Worm (Caenorhabditis elegans) whole organism, L1 larva: ENCODE results near the gene Y60C6A.3.
"Not testable (repeated sequence)": the region's sequence is repeated elsewhere in the genome, so short reads cannot be mapped to it uniquely, and the experiment has no call there.

Experiments
- C16A3.4 ChIP-seq: fragments of 150-350 bp; optimal IDR thresholded peaks from 2 replicates; lab custom pipeline; 2014; ENCODE audit warnings: missing biosample characterization, missing genetic modification characterization
- F16B12.6 ChIP-seq: fragments of 150-350 bp; optimal IDR thresholded peaks from 2 replicates; lab custom pipeline; 2014; ENCODE audit warnings: missing biosample characterization, missing genetic modification characterization
- aha-1 ChIP-seq: fragments of 150-350 bp; optimal IDR thresholded peaks from 2 replicates; lab custom pipeline; 2014; ENCODE audit warnings: missing biosample characterization, missing genetic modification characterization
- alr-1 ChIP-seq: fragments of 200-800 bp; sonication (Bioruptor generic); optimal IDR thresholded peaks from 2 replicates; lab custom pipeline; 2018; ENCODE audit warnings: borderline replicate concordance, mild to moderate bottlenecking, missing genetic modification characterization, missing compliant biosample characterization
- ceh-82 ChIP-seq, 3 experiments: fragments of 150-350 bp in 1 of 3; sonication (generic microtip) in 2 of 3; optimal IDR thresholded peaks; 2 replicates each; lab custom pipeline; 2014 to 2017; ENCODE audit warnings: missing biosample characterization in 3 of 3, missing genetic modification characterization in 3 of 3
- ces-1 ChIP-seq: fragments of 150-350 bp; optimal IDR thresholded peaks from 2 replicates; lab custom pipeline; 2014; ENCODE audit warnings: missing biosample characterization, missing genetic modification reagents, missing genetic modification characterization
- dpl-1 ChIP-seq, 3 experiments: fragments of 150-350 bp in 2 of 3; sonication (generic microtip) in 1 of 3; optimal IDR thresholded peaks; 2 replicates each; lab custom pipeline; 2014 to 2017; ENCODE audit warnings: missing biosample characterization in 3 of 3, missing genetic modification characterization in 3 of 3, missing genetic modification reagents in 3 of 3
- efl-1 ChIP-seq, 4 experiments: fragments of 150-350 bp; optimal IDR thresholded peaks in 3 of 4; peaks in 1 of 4; 1 replicate in 1 of 4; 2 replicates in 3 of 4; lab custom pipeline; 2014; ENCODE audit warnings: missing biosample characterization in 2 of 4, missing genetic modification characterization in 2 of 4, missing genetic modification reagents in 2 of 4
- egl-27 ChIP-seq, 2 experiments: fragments of 150-350 bp in 1 of 2; sonication (generic microtip); optimal IDR thresholded peaks; 3 replicates each; lab custom pipeline; 2017 to 2018; ENCODE audit warnings: missing biosample characterization in 2 of 2, missing genetic modification characterization in 2 of 2, missing genetic modification reagents in 2 of 2
- elt-2 ChIP-seq: sonication (generic microtip); optimal IDR thresholded peaks from 2 replicates; lab custom pipeline; 2016; ENCODE audit warnings: missing genetic modification characterization, mild to moderate bottlenecking, inconsistent platforms, missing compliant biosample characterization, missing genetic modification reagents
- fkh-10 ChIP-seq: sonication (generic microtip); optimal IDR thresholded peaks from 2 replicates; lab custom pipeline; 2017; ENCODE audit warnings: missing biosample characterization, missing genetic modification reagents, missing genetic modification characterization
- fkh-4 ChIP-seq: sonication (generic microtip); optimal IDR thresholded peaks from 2 replicates; lab custom pipeline; 2016; ENCODE audit warnings: missing compliant biosample characterization, missing genetic modification characterization, borderline replicate concordance
- fos-1 ChIP-seq: fragments of 150-350 bp; optimal IDR thresholded peaks from 2 replicates; lab custom pipeline; 2014; ENCODE audit warnings: missing biosample characterization, missing genetic modification characterization
- hpl-2 ChIP-seq: fragments of 150-350 bp; optimal IDR thresholded peaks from 2 replicates; lab custom pipeline; 2014; ENCODE audit warnings: missing biosample characterization, missing genetic modification reagents, missing genetic modification characterization
- lin-14 ChIP-seq: fragments of 200-800 bp; sonication (Bioruptor generic); optimal IDR thresholded peaks from 2 replicates; lab custom pipeline; 2018; ENCODE audit warnings: mild to moderate bottlenecking, missing genetic modification characterization, moderate library complexity, missing compliant biosample characterization
- lin-35 ChIP-seq, 2 experiments: fragments of 150-350 bp; optimal IDR thresholded peaks; 2 replicates each; lab custom pipeline; 2014; ENCODE audit warnings: missing biosample characterization in 2 of 2, missing genetic modification characterization in 2 of 2, missing genetic modification reagents in 2 of 2
- lir-3 ChIP-seq: sonication (generic microtip); optimal IDR thresholded peaks from 2 replicates; lab custom pipeline; 2016; ENCODE audit warnings: mild to moderate bottlenecking, missing genetic modification characterization, moderate library complexity, missing compliant biosample characterization; ENCODE audit not compliant: poor library complexity
- mab-9 ChIP-seq: fragments of 200-800 bp; sonication (Bioruptor generic); IDR thresholded peaks from 2 replicates; pipeline ENCODE4 v1.3.6; 2022; ENCODE audit warnings: missing genetic modification reagents, missing genetic modification characterization, missing compliant biosample characterization
- mdl-1 ChIP-seq, 2 experiments: fragments of 150-350 bp; optimal IDR thresholded peaks; 2 replicates each; lab custom pipeline; 2014 to 2017; ENCODE audit warnings: missing biosample characterization in 2 of 2, missing genetic modification characterization in 2 of 2, inconsistent platforms in 1 of 2
- mep-1 ChIP-seq: fragments of 150-350 bp; optimal IDR thresholded peaks from 2 replicates; lab custom pipeline; 2014; ENCODE audit warnings: missing biosample characterization, missing genetic modification characterization
- nhr-11 ChIP-seq: fragments of 150-350 bp; optimal IDR thresholded peaks from 2 replicates; lab custom pipeline; 2014; ENCODE audit warnings: missing biosample characterization, missing genetic modification characterization
- nhr-20 ChIP-seq: sonication (generic microtip); optimal IDR thresholded peaks from 2 replicates; lab custom pipeline; 2016; ENCODE audit warnings: mild to moderate bottlenecking, missing genetic modification characterization, missing compliant biosample characterization
- nhr-28 ChIP-seq: fragments of 150-350 bp; optimal IDR thresholded peaks from 2 replicates; lab custom pipeline; 2014; ENCODE audit warnings: missing biosample characterization, missing genetic modification characterization
- nhr-71 ChIP-seq: sonication (generic microtip); optimal IDR thresholded peaks from 2 replicates; lab custom pipeline; 2016; ENCODE audit warnings: mild to moderate bottlenecking, missing genetic modification characterization, moderate library complexity, missing compliant biosample characterization
- pag-3 ChIP-seq: sonication (generic microtip); optimal IDR thresholded peaks from 2 replicates; lab custom pipeline; 2017; ENCODE audit warnings: missing genetic modification characterization, mild to moderate bottlenecking, missing compliant biosample characterization, antibody characterized with exemption, borderline replicate concordance; ENCODE audit not compliant: insufficient read depth
- pax-3 ChIP-seq: fragments of 200-800 bp; sonication (Bioruptor generic); optimal IDR thresholded peaks from 2 replicates; lab custom pipeline; 2018; ENCODE audit warnings: mild to moderate bottlenecking, missing genetic modification characterization, moderate library complexity, missing compliant biosample characterization
- rnt-1 ChIP-seq: sonication (generic microtip); optimal IDR thresholded peaks from 2 replicates; lab custom pipeline; 2016; ENCODE audit warnings: mild to moderate bottlenecking, missing genetic modification characterization, moderate library complexity, missing compliant biosample characterization
- skn-1 ChIP-seq: fragments of 150-350 bp; optimal IDR thresholded peaks from 2 replicates; lab custom pipeline; 2014; ENCODE audit warnings: missing biosample characterization, missing genetic modification characterization
- snpc-4 ChIP-seq: fragments of 150-350 bp; optimal IDR thresholded peaks from 2 replicates; lab custom pipeline; 2014; ENCODE audit warnings: missing biosample characterization, missing genetic modification characterization
- sox-4 ChIP-seq: sonication (generic microtip); optimal IDR thresholded peaks from 2 replicates; lab custom pipeline; 2016; ENCODE audit warnings: missing genetic modification characterization, missing compliant biosample characterization
- sptf-1 ChIP-seq: fragments of 150-350 bp; optimal IDR thresholded peaks from 2 replicates; lab custom pipeline; 2014; ENCODE audit warnings: missing biosample characterization, missing genetic modification characterization
- sup-37 ChIP-seq: fragments of 200-800 bp; sonication (Bioruptor generic); optimal IDR thresholded peaks from 2 replicates; lab custom pipeline; 2018; ENCODE audit warnings: mild to moderate bottlenecking, missing genetic modification characterization, missing compliant biosample characterization
- tbx-2 ChIP-seq: sonication (generic microtip); optimal IDR thresholded peaks from 2 replicates; lab custom pipeline; 2016; ENCODE audit warnings: missing genetic modification characterization, missing compliant biosample characterization
- tlp-1 ChIP-seq: fragments of 150-350 bp; optimal IDR thresholded peaks from 2 replicates; lab custom pipeline; 2014; ENCODE audit warnings: missing biosample characterization, missing genetic modification characterization
- unc-30 ChIP-seq: sonication (generic microtip); optimal IDR thresholded peaks from 2 replicates; lab custom pipeline; 2017; ENCODE audit warnings: missing biosample characterization, missing genetic modification characterization
- unc-62 ChIP-seq: fragments of 150-350 bp; optimal IDR thresholded peaks from 2 replicates; lab custom pipeline; 2014; ENCODE audit warnings: missing biosample characterization, missing genetic modification reagents, missing genetic modification characterization
- unc-98 ChIP-seq: fragments of 200-800 bp; sonication (Bioruptor generic); IDR thresholded peaks from 2 replicates; pipeline ENCODE4 v1.3.6; 2022; ENCODE audit warnings: missing genetic modification characterization, missing compliant biosample characterization
- zip-4 ChIP-seq: fragments of 200-800 bp; sonication (Bioruptor generic); optimal IDR thresholded peaks from 2 replicates; lab custom pipeline; 2018; ENCODE audit warnings: mild to moderate bottlenecking, missing genetic modification characterization, moderate library complexity, missing compliant biosample characterization
- ztf-11 ChIP-seq, 2 experiments: sonication (generic microtip); optimal IDR thresholded peaks; 2 replicates each; lab custom pipeline; 2016 to 2017; ENCODE audit warnings: missing genetic modification characterization in 2 of 2, missing biosample characterization in 1 of 2, missing compliant biosample characterization in 1 of 2
- ztf-4 ChIP-seq: fragments of 150-350 bp; optimal IDR thresholded peaks from 2 replicates; lab custom pipeline; 2014; ENCODE audit warnings: missing biosample characterization, missing genetic modification characterization

Gene Y60C6A.3

DNA sequence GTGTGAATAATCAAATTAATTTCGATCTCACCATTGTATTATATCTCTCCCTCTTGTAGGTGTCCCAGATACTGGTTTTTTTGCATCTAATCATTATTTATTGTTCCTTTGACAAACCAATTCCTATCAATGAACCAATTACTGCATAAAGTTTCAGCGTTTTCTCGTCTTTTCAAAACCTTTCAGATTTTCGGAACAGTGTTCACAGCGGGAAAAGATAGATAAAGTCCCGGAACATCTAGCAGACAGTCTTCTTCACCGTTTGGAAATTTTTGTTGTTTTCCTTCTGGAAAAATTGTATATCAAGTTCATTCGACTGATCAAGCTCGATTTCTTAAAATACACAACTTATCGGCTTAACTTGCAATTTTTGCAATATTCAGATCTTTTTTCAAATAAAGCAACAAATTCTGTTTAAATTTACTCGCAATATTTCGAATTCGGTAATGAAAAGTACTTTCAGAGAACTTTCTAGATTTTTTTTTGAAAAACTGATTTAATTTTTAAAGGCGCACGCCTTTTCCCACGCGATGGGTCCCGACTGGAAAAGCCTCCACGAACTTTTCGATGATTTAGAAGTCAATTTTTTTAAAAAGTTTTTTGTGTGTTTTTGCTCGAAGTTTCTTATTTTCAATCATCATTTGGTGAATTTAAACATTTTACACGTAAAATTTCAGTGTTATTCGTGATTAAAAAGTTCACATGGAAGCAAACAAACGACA, 30.1 kb upstream of the Y60C6A.3 start, which contains the start of gene pgl-3:
Gene pgl-3 (plus strand): TSS at position 672 of the 722 bp plus-strand sequence.
- no peak for TF ChIP-seq unc-98 (GFP tag; lab: Robert Waterston, UW)
- TF ChIP-seq efl-1 (optimal IDR thresholded peaks at IDR 0.05; lab: Kevin White, UChicago), result peak in 1 of 2 experiments; percentile 14
- no peak for TF ChIP-seq efl-1 (GFP tag; optimal IDR thresholded peaks at IDR 0.05 in 1 of 2; lab: Kevin White, UChicago)

DNA sequence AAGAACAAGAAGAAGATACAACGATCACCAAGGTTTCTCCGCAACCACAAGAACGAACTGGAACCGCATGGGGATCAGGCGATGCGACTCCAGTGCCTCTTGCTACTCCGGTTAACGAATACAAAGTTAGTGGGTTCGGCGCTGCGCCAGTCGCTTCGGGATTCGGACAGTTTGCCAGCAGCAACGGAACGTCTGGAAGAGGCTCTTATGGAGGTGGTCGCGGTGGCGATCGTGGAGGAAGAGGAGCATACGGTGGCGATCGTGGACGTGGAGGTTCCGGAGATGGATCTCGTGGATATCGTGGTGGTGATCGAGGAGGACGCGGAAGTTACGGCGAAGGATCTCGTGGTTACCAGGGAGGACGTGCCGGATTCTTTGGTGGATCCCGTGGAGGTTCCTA, 27.6 kb upstream of the Y60C6A.3 start:
- TF ChIP-seq lin-14 (no peak), skn-1 (tag; lab: Kevin White, UChicago) (no peak), rnt-1 (no peak), nhr-71 (tag; lab: Kevin White, UChicago) (no peak), ztf-4 (tag; lab: Kevin White, UChicago) (no peak), dpl-1 (GFP tag; optimal IDR thresholded peaks at IDR 0.05; lab: Kevin White, UChicago) (no peak), ztf-11 (tag; optimal IDR thresholded peaks at IDR 0.05; lab: Kevin White, UChicago) (no peak), unc-62 (GFP tag; lab: Kevin White, UChicago) (no peak), aha-1 (tag; lab: Kevin White, UChicago) (no peak), pax-3 (tag; lab: Kevin White, UChicago) (no peak), tbx-2 (tag; lab: Kevin White, UChicago) (no peak), snpc-4 (no peak)

DNA sequence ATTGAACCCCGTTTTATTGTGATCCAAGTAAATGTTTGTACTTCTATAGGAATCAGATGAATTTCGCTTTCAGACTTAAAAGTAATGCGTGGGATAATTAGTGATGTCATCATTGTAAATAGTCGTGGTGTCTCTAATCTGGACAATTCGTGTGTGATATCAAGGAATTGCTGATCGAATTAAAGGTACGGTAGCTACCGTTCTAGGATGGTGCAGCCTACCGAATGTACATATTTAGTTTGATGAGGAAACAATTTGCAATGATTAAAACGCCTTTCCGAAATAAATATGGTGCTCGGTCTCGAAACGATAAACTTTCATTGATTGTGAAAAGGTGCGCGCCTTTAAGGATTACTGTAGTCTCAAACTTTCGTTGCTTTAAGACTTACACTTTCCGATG, 27.1 kb upstream of the Y60C6A.3 start:
- no peak for TF ChIP-seq pag-3 (tag; lab: Kevin White, UChicago)
- TF ChIP-seq mdl-1 (tag; optimal IDR thresholded peaks at IDR 0.05; lab: Kevin White, UChicago), result no peak
- no peak for TF ChIP-seq mep-1 (tag; lab: Kevin White, UChicago)
- no peak for TF ChIP-seq unc-62 (GFP tag; lab: Kevin White, UChicago)
- no peak for TF ChIP-seq sptf-1 (tag; lab: Kevin White, UChicago)
- no peak for TF ChIP-seq sup-37 (GFP tag; lab: Kevin White, UChicago)
- no peak for TF ChIP-seq fkh-4

DNA sequence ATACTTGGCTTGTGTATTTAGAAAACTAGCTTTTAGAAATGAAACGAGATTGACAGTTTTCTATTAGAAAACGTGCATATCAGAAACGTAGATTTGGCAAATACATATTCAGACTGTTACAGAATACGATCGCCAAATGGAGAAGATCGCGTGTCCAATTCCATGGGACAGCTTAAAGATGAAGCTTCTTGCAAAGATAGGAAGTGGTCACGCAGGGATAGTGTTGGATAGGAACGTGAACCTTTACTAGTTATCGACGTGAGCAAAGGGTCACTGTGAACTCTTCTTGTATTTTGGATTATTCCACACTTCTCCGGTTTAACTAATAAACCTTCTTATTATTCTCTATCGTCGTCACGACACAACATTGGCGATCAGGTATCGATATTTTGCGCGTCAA, 24.9 kb upstream of the Y60C6A.3 start, which contains the start of gene bgnt-1.4:
Gene bgnt-1.4 (plus strand): TSS at position 301 of the 400 bp plus-strand sequence.
- not testable (repeated sequence) for TF ChIP-seq pax-3, fos-1, lir-3 (tag; lab: Kevin White, UChicago)

DNA sequence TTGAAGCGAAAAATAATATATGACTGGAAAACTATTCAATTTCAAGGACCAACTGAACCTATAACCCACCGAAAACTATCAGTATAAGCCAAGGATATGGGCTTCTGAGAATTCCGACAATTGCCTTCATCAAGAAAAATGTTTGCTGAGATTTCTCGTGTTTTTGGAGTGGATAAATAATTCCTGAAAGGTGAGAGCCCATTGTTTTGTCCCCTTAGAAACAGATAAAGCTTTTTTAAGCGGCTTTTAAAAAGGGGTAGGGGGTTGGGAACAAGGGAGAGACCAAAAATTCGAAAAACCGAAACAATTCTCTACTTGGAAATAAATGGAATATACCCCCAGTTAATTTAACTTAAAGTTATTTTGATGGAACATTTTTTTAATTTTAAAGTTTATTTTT, 19.1 kb upstream of the Y60C6A.3 start, which contains the start of gene C18G1.8:
Gene C18G1.8 (minus strand): TSS at position 101 of the 400 bp plus-strand sequence.
- TF ChIP-seq unc-30 (tag; lab: Kevin White, UChicago) (no peak), fkh-10 (no peak), F16B12.6 (tag; lab: Kevin White, UChicago) (no peak), sox-4 (tag; lab: Kevin White, UChicago) (no peak), mab-9 (GFP tag; lab: Robert Waterston, UW) (no peak), zip-4 (GFP tag; lab: Kevin White, UChicago) (no peak), lir-3 (tag; lab: Kevin White, UChicago) (no peak), alr-1 (tag; lab: Kevin White, UChicago) (no peak), elt-2 (no peak), nhr-28 (tag; lab: Kevin White, UChicago) (no peak), tlp-1 (no peak), nhr-20 (no peak), ces-1 (GFP tag; lab: Kevin White, UChicago) (no peak), ztf-4 (tag; lab: Kevin White, UChicago) (no peak), lin-35 (GFP tag; optimal IDR thresholded peaks at IDR 0.05; lab: Kevin White, UChicago) (no peak), ceh-82 (tag; optimal IDR thresholded peaks at IDR 0.05; lab: Kevin White, UChicago) (no peak), C16A3.4 (no peak), hpl-2 (no peak), nhr-11 (tag; lab: Kevin White, UChicago) (no peak), egl-27 (tag; optimal IDR thresholded peaks at IDR 0.05; lab: Kevin White, UChicago) (no peak)
